Worm (Caenorhabditis elegans) whole organism, L1 larva: ENCODE data around the gene T24D5.4.

Source experiments
- alr-1 ChIP-seq: fragments of 200-800 bp; sonication (Bioruptor generic); optimal IDR thresholded peaks from 2 replicates; lab custom pipeline; 2018; ENCODE audit warnings: borderline replicate concordance, mild to moderate bottlenecking, missing genetic modification characterization, missing compliant biosample characterization
- aly-2 ChIP-seq: fragments of 150-350 bp; optimal IDR thresholded peaks from 2 replicates; lab custom pipeline; 2014; ENCODE audit warnings: missing biosample characterization, missing genetic modification characterization
- elt-2 ChIP-seq: sonication (generic microtip); optimal IDR thresholded peaks from 2 replicates; lab custom pipeline; 2016; ENCODE audit warnings: missing genetic modification characterization, mild to moderate bottlenecking, inconsistent platforms, missing compliant biosample characterization, missing genetic modification reagents
- fkh-10 ChIP-seq: sonication (generic microtip); optimal IDR thresholded peaks from 2 replicates; lab custom pipeline; 2017; ENCODE audit warnings: missing biosample characterization, missing genetic modification reagents, missing genetic modification characterization
- grh-1 ChIP-seq: fragments of 200-800 bp; sonication (Bioruptor generic); IDR thresholded peaks from 2 replicates; pipeline ENCODE4 v1.3.6; 2022; ENCODE audit warnings: missing genetic modification reagents, missing genetic modification characterization, missing compliant biosample characterization
- lin-35 ChIP-seq, 2 experiments: fragments of 150-350 bp; optimal IDR thresholded peaks; 2 replicates each; lab custom pipeline; 2014; ENCODE audit warnings: missing biosample characterization in 2 of 2, missing genetic modification characterization in 2 of 2, missing genetic modification reagents in 2 of 2
- nhr-11 ChIP-seq: fragments of 150-350 bp; optimal IDR thresholded peaks from 2 replicates; lab custom pipeline; 2014; ENCODE audit warnings: missing biosample characterization, missing genetic modification characterization
- nhr-76 ChIP-seq: sonication (generic microtip); optimal IDR thresholded peaks from 2 replicates; lab custom pipeline; 2017; ENCODE audit warnings: missing biosample characterization, missing genetic modification characterization
- nhr-77 ChIP-seq: fragments of 150-350 bp; optimal IDR thresholded peaks from 2 replicates; lab custom pipeline; 2014; ENCODE audit warnings: missing biosample characterization, missing genetic modification characterization
- sup-37 ChIP-seq: fragments of 200-800 bp; sonication (Bioruptor generic); optimal IDR thresholded peaks from 2 replicates; lab custom pipeline; 2018; ENCODE audit warnings: mild to moderate bottlenecking, missing genetic modification characterization, missing compliant biosample characterization

- no peak for TF ChIP-seq nhr-77 (tag; lab: Kevin White, UChicago)
- TF ChIP-seq sup-37 (GFP tag; lab: Kevin White, UChicago) = no peak
- no peak for TF ChIP-seq nhr-11
- TF ChIP-seq fkh-10 = no peak
- TF ChIP-seq lin-35 (GFP tag; optimal IDR thresholded peaks at IDR 0.05; lab: Kevin White, UChicago) = no peak
- TF ChIP-seq alr-1 (tag; lab: Kevin White, UChicago) = no peak
- no peak for TF ChIP-seq aly-2 (tag; lab: Kevin White, UChicago)
- TF ChIP-seq elt-2 = peak; percentile 59
- TF ChIP-seq grh-1 (GFP tag; lab: Robert Waterston, UW) = no peak
- no peak for TF ChIP-seq nhr-76
Measured at ce11 chrX:12633862-12634404, 37.0 kb downstream of the T24D5.4 start, which contains the start of gene ivns-1.
